Worm (Caenorhabditis elegans) whole organism, midembryonic: ENCODE measurements around the gene pdi-1.

ENCODE experiments used
- cog-1 ChIP-seq: sonication (generic microtip); optimal IDR thresholded peaks from 2 replicates; lab custom pipeline; 2016; ENCODE audit warnings: missing genetic modification characterization, missing compliant biosample characterization
- ref-1 ChIP-seq: fragments of 200-800 bp; sonication (Bioruptor generic); conservative IDR thresholded peaks from 2 replicates; pipeline ENCODE4 v1.3.6; 2022; ENCODE audit warnings: missing genetic modification reagents, missing genetic modification characterization, missing compliant biosample characterization
- ztf-23 ChIP-seq: fragments of 200-800 bp; sonication (Bioruptor generic); IDR thresholded peaks from 2 replicates; pipeline ENCODE4 v1.3.6; 2022; ENCODE audit warnings: missing genetic modification reagents, missing genetic modification characterization, missing compliant biosample characterization
- ztf-29 ChIP-seq: fragments of 200-800 bp; sonication (Bioruptor generic); IDR thresholded peaks from 2 replicates; pipeline ENCODE4 v1.3.6; 2022; ENCODE audit warnings: missing genetic modification reagents, missing genetic modification characterization, missing compliant biosample characterization

ce11 chrIII:3719564-3719963 is 18.3 kb upstream of the pdi-1 start, which contains the start of gene C14B1.8:
- TF ChIP-seq ref-1: no peak
- no peak for TF ChIP-seq ztf-29
- no peak for TF ChIP-seq cog-1 (tag; lab: Kevin White, UChicago)
- TF ChIP-seq ztf-23 (GFP tag; lab: Robert Waterston, UW): no peak
